Fruit fly (Drosophila melanogaster): ENCODE measurements around the gene COX6AL2.

COX6AL2 gene

DNA sequence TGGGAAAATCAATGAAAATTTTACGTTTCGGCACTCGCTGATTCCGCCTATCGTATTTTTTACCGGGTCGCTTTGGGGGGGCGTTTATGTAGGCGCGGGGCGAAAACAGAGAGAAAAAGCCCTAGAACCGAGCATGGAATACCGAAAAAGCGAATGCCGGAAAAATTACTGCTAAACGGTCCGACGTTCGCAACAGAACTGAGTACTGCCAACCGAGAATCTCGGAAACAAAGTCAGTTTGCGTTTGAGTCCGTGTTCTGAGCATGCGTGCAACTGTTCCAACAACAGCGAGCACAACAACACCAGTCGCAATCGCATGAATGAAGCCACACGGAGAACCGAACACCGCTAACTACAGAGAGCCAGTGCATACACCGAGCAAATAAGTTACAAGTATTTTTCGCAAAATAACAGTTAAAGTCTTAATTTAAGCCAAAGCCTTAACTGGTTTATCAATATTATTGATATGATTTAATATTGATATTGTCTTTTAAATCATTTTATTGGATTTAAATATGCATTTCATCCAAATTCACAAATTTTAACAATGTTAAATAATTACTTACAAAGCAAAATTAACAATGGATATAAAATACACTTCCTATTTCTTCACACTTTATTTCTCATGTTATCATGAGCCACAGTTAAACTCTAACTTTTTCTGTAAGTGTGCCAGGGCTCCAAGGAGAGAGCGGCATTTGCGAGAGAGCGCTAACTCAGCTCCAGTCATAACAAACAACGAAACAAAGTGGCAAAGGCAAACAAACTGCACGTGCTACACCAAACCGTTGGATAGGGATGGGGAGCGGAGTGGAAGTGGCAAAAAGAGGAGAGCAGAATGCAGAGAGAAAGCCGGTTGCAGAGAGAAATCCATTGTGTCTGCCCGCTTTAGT lies 23.4 kb downstream of the COX6AL2 start, which contains the start of gene CG3961 (continued):
- TF ChIP-seq hb (GFP tag; IDR thresholded peaks at IDR 0.05; ENCODE audit: partially characterized antibody) (0 out of 3 replicates have a peak, but pooled peaks have one; percentile 32), CG8290 (GFP tag; optimal IDR thresholded peaks at IDR 0.05) (peak; percentile 97), CG8290 (tag; optimal IDR thresholded peaks at IDR 0.05) (peak; percentile 70 to 86), ssp (GFP tag; IDR thresholded peaks at IDR 0.05) (peak; percentile 88), CG17328 (GFP tag; IDR thresholded peaks at IDR 0.05) (peak; percentile 92), grau (tag; optimal IDR thresholded peaks at IDR 0.05) (peak; percentile 98), CG13123 (GFP tag; optimal IDR thresholded peaks at IDR 0.05) (peak; percentile 93), lbe (GFP tag; optimal IDR thresholded peaks at IDR 0.05) (peak; percentile 94), CG9727 (GFP tag; optimal IDR thresholded peaks at IDR 0.05) (peak; percentile 100), CG12219 (GFP tag; optimal IDR thresholded peaks at IDR 0.05) (peak; percentile 95), CG18599 (GFP tag; optimal IDR thresholded peaks at IDR 0.05) (peak; percentile 93), onecut (GFP tag; IDR thresholded peaks at IDR 0.05) (peak; percentile 83), CG9932 (GFP tag; IDR thresholded peaks at IDR 0.05) (peak; percentile 72), CG4424 (GFP tag; optimal IDR thresholded peaks at IDR 0.05) (peak; percentile 98), lola (GFP tag; optimal IDR thresholded peaks at IDR 0.05) (peak in 1 of 3 experiments; percentile 100), CG8924 (tag; optimal IDR thresholded peaks at IDR 0.05) (peak; percentile 99), Poxn (GFP tag; IDR thresholded peaks at IDR 0.05) (no peak), HLH54F (GFP tag; optimal IDR thresholded peaks at IDR 0.05) (peak; percentile 75), Sox100B (GFP tag; optimal IDR thresholded peaks at IDR 0.05) (peak; percentile 100), CG10959 (GFP tag; IDR thresholded peaks at IDR 0.05) (peak; percentile 81), bab2 (GFP tag; optimal IDR thresholded peaks at IDR 0.05) (peak; percentile 93), chm (GFP tag; IDR thresholded peaks at IDR 0.05) (peak; percentile 83; the same call in 1 of the 2 replicates), bsh (GFP tag; optimal IDR thresholded peaks at IDR 0.05) (peak; percentile 97 to 98), CG18262 (tag; optimal IDR thresholded peaks at IDR 0.05) (peak; percentile 100), Hr39 (optimal IDR thresholded peaks at IDR 0.05) (no peak), luna (GFP tag; optimal IDR thresholded peaks at IDR 0.05) (peak; percentile 59), prd (optimal IDR thresholded peaks at IDR 0.05) (no peak), prd (GFP tag; IDR thresholded peaks at IDR 0.05) (peak; percentile 94), CG12659 (GFP tag; optimal IDR thresholded peaks at IDR 0.05) (peak; percentile 99), BtbVII (GFP tag; optimal IDR thresholded peaks at IDR 0.05) (peak; percentile 93), Rfx (GFP tag; IDR thresholded peaks at IDR 0.05) (peak; percentile 82; the same call in 1 of the 2 replicates), CG15601 (tag; optimal IDR thresholded peaks at IDR 0.05) (peak; percentile 98), Mad (GFP tag; optimal IDR thresholded peaks at IDR 0.05) (peak; percentile 91), dmrt11E (tag; optimal IDR thresholded peaks at IDR 0.05) (peak; percentile 98), sens (GFP tag) (peak; percentile 99), CG10979 (tag; optimal IDR thresholded peaks at IDR 0.05) (peak; percentile 99), Dad (GFP tag; optimal IDR thresholded peaks at IDR 0.05) (peak; percentile 86), Lpt (GFP tag; optimal IDR thresholded peaks at IDR 0.05) (no peak), Fer1 (GFP tag; optimal IDR thresholded peaks at IDR 0.05) (peak; percentile 96), schlank (tag; optimal IDR thresholded peaks at IDR 0.05) (peak; percentile 75), p53 (GFP tag; optimal IDR thresholded peaks at IDR 0.05) (no peak), CG17385 (GFP tag; optimal IDR thresholded peaks at IDR 0.05) (peak; percentile 96), CG16813 (GFP tag; IDR thresholded peaks at IDR 0.05; ENCODE audit: partially characterized antibody) (no peak), maf-S (GFP tag; optimal IDR thresholded peaks at IDR 0.05) (peak; percentile 79), Sox102F (GFP tag; optimal IDR thresholded peaks at IDR 0.05) (peak; percentile 98), ftz-f1 (GFP tag; optimal IDR thresholded peaks at IDR 0.05) (no peak), stc (GFP tag; IDR thresholded peaks at IDR 0.05) (peak; percentile 92), ind (GFP tag; optimal IDR thresholded peaks at IDR 0.05) (peak; percentile 96), CG13894 (tag; optimal IDR thresholded peaks at IDR 0.05) (no peak)

Measured in whole organism, embryonic.